Fruit fly (Drosophila melanogaster): ENCODE results near the gene Tim17a2.

DNA sequence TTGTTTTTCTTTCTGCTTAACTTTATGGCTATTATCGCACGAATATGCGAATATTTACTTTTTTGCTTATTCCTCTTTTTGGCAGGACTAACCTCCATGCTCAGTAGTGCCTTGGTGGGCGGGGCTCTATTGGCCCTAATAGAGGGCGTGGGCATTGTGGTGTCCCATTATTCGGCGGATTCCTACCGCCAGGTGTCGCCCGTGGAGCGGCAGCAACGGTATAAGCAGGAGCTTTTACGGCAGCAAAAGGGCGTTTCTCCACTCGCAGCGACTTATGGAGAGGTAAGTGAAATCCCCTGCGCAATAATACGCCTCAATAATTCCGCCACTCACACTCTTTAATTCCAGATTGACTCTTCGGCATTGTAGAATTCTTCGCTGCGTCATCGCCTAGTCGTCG is 38.1 kb upstream of the Tim17a2 start:
- no peak for TF ChIP-seq Smox (GFP tag; optimal IDR thresholded peaks at IDR 0.05)
- no peak for TF ChIP-seq Hr39 (GFP tag; optimal IDR thresholded peaks at IDR 0.05)
- TF ChIP-seq CG9139 (GFP tag; optimal IDR thresholded peaks at IDR 0.05): no peak
- TF ChIP-seq Gug (GFP tag; IDR thresholded peaks at IDR 0.05): no peak
- no peak for TF ChIP-seq CG34406 (GFP tag; optimal IDR thresholded peaks at IDR 0.05)
- no peak for TF ChIP-seq CG8319 (GFP tag; optimal IDR thresholded peaks at IDR 0.05)
- no peak for TF ChIP-seq CG6276 (GFP tag; optimal IDR thresholded peaks at IDR 0.05)
- TF ChIP-seq CG11902 (GFP tag; optimal IDR thresholded peaks at IDR 0.05): no peak
- TF ChIP-seq dsx (GFP tag; optimal IDR thresholded peaks at IDR 0.05; ENCODE audit: poor library complexity, severe bottlenecking): no peak
- TF ChIP-seq CG31627 (GFP tag; optimal IDR thresholded peaks at IDR 0.05): no peak
- no peak for TF ChIP-seq vri (GFP tag; optimal IDR thresholded peaks at IDR 0.05)
- no peak for TF ChIP-seq Ets21C (GFP tag; optimal IDR thresholded peaks at IDR 0.05)
- TF ChIP-seq CG3032 (tag; optimal IDR thresholded peaks at IDR 0.05): no peak
- no peak for TF ChIP-seq Eip75B (GFP tag; optimal IDR thresholded peaks at IDR 0.05)
